Fruit fly (Drosophila melanogaster): Measurements from ENCODE around the gene Dpck.

- TF ChIP-seq psq (optimal IDR thresholded peaks at IDR 0.05) = no peak
- no peak for TF ChIP-seq ttk (optimal IDR thresholded peaks at IDR 0.05)
- TF ChIP-seq Sin3A (optimal IDR thresholded peaks at IDR 0.05) = no peak
- no peak for TF ChIP-seq h (optimal IDR thresholded peaks at IDR 0.05)
- TF ChIP-seq Myc (optimal IDR thresholded peaks at IDR 0.05) = no peak
- TF ChIP-seq insv (optimal IDR thresholded peaks at IDR 0.05) = no peak
Observed at dm6 chr3R:7035703-7036266, 46.2 kb upstream of the Dpck start.

Data from Kc167 (cell line).